Worm (Caenorhabditis elegans): ENCODE measurements around the gene dpy-31.

Gene dpy-31

DNA sequence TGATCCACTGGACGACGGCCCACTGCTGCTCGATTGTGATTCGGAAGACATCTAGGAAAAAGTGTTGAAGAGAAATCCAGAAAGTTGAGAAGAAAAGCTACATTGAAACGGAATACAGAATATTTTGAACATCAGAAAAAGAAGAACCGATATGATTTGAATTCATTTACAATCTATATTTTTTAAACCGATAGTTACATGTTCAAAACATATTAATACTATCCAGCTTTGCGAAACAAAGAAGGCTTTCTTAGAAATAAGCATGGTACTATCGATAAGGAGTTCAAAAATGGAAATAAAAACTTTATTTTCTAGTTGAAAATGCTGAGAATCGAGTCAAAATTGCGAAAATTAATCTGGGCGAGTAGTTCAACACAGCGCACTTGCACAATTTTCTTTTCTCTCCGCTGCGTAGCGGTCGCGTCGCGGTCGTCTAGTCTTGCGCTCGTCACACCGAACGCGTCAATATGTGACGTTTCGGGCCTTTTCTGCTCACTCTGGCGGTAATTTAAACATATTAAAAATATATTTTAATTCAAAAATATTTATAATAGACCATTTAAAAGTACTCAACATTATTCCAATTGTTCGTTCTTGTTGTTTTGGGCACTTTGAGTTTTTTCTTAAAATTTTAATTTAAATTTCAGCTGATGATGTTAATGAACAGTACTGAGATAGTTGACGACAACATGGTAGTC is 39.8 kb upstream of the dpy-31 start, which contains the start of the genes syf-2 and K04G7.1 (continued):
- TF ChIP-seq nhr-90 (tag; optimal IDR thresholded peaks at IDR 0.05; ENCODE audit: poor library complexity) = peak; percentile 80
- peak; percentile 82 for TF ChIP-seq pax-3 (tag; optimal IDR thresholded peaks at IDR 0.05)
- no peak for TF ChIP-seq sup-37 (GFP tag; optimal IDR thresholded peaks at IDR 0.05)
- no peak for TF ChIP-seq vab-15 (tag; optimal IDR thresholded peaks at IDR 0.05)
- TF ChIP-seq nhr-71 (tag; optimal IDR thresholded peaks at IDR 0.05) = peak; percentile 95
- no peak for TF ChIP-seq nhr-12 (tag; optimal IDR thresholded peaks at IDR 0.05)
- TF ChIP-seq pag-3 (tag; optimal IDR thresholded peaks at IDR 0.05; ENCODE audit: borderline replicate concordance, insufficient read depth) = no peak
- peak; percentile 74 for TF ChIP-seq nhr-237 (tag; optimal IDR thresholded peaks at IDR 0.05)
- TF ChIP-seq lin-39 (tag; optimal IDR thresholded peaks at IDR 0.05) = peak; percentile 76
- TF ChIP-seq Y116A8C.19 (tag; optimal IDR thresholded peaks at IDR 0.05; ENCODE audit: borderline replicate concordance) = no peak
- TF ChIP-seq ztf-4 (tag; optimal IDR thresholded peaks at IDR 0.05) = peak; percentile 77
- peak; percentile 86 for TF ChIP-seq mep-1 (tag; optimal IDR thresholded peaks at IDR 0.05)
- peak; percentile 95 for TF ChIP-seq lsy-2 (tag; optimal IDR thresholded peaks at IDR 0.05)
- TF ChIP-seq hlh-17 (GFP tag; optimal IDR thresholded peaks at IDR 0.05; ENCODE audit: borderline replicate concordance) = no peak
- TF ChIP-seq mdl-1 (tag; optimal IDR thresholded peaks at IDR 0.05) = peak in 1 of 2 experiments; percentile 84
- peak; percentile 14 for TF ChIP-seq fkh-4 (tag; optimal IDR thresholded peaks at IDR 0.05; ENCODE audit: borderline replicate concordance)
- peak; percentile 55 to 96 (median 67) for TF ChIP-seq ceh-82 (tag; optimal IDR thresholded peaks at IDR 0.05)
- TF ChIP-seq zip-4 (GFP tag; optimal IDR thresholded peaks at IDR 0.05) = peak; percentile 60
- TF ChIP-seq swsn-7 (tag; optimal IDR thresholded peaks at IDR 0.05) = peak; percentile 87
- peak; percentile 90 to 94 (median 91) for TF ChIP-seq dpl-1 (GFP tag; optimal IDR thresholded peaks at IDR 0.05)
- peak; percentile 88 to 93 for TF ChIP-seq efl-1 (optimal IDR thresholded peaks at IDR 0.05)
- peak; percentile 89 to 99 for TF ChIP-seq efl-1 (GFP tag; optimal IDR thresholded peaks at IDR 0.05 in 1 of 2)
- peak; percentile 92 for TF ChIP-seq snu-23 (GFP tag; optimal IDR thresholded peaks at IDR 0.05)
- TF ChIP-seq rnt-1 (tag; optimal IDR thresholded peaks at IDR 0.05) = peak; percentile 84
- TF ChIP-seq nhr-28 (tag; optimal IDR thresholded peaks at IDR 0.05) = no peak
- TF ChIP-seq skn-1 (tag; optimal IDR thresholded peaks at IDR 0.05) = peak; percentile 93
- peak; percentile 86 for TF ChIP-seq jun-1 (tag; optimal IDR thresholded peaks at IDR 0.05)
- TF ChIP-seq fkh-10 (GFP tag; optimal IDR thresholded peaks at IDR 0.05) = peak; percentile 71
- no peak for TF ChIP-seq unc-30 (tag; optimal IDR thresholded peaks at IDR 0.05)
- peak; percentile 61; the same call in 1 of the 2 replicates for TF ChIP-seq mab-9 (GFP tag; IDR thresholded peaks at IDR 0.05)
- peak; percentile 90 for TF ChIP-seq nhr-20 (tag; optimal IDR thresholded peaks at IDR 0.05)
- TF ChIP-seq efl-3 (GFP tag; optimal IDR thresholded peaks at IDR 0.05) = no peak
- no peak for TF ChIP-seq ceh-63 (GFP tag; optimal IDR thresholded peaks at IDR 0.05)
- TF ChIP-seq lin-15B (tag; optimal IDR thresholded peaks at IDR 0.05) = peak; percentile 99
- peak; percentile 93 for TF ChIP-seq C16A3.4 (tag; optimal IDR thresholded peaks at IDR 0.05)
- TF ChIP-seq aha-1 (tag; optimal IDR thresholded peaks at IDR 0.05) = peak; percentile 72
- TF ChIP-seq sox-4 (tag; optimal IDR thresholded peaks at IDR 0.05) = no peak
- TF ChIP-seq fkh-8 (tag; optimal IDR thresholded peaks at IDR 0.05) = peak; percentile 95
- no peak for TF ChIP-seq pqm-1 (tag; optimal IDR thresholded peaks at IDR 0.05)
- peak; percentile 34 for TF ChIP-seq fos-1 (tag; optimal IDR thresholded peaks at IDR 0.05)
- peak; percentile 91 for TF ChIP-seq tbx-2 (tag; optimal IDR thresholded peaks at IDR 0.05)
- no peak for TF ChIP-seq ces-1 (GFP tag; optimal IDR thresholded peaks at IDR 0.05)
- no peak for TF ChIP-seq ceh-90 (tag; optimal IDR thresholded peaks at IDR 0.05)
- peak; percentile 80 for TF ChIP-seq grh-1 (GFP tag; IDR thresholded peaks at IDR 0.05)
- no peak for TF ChIP-seq C34B4.2 (tag; optimal IDR thresholded peaks at IDR 0.05)
- peak; percentile 60 for TF ChIP-seq F16B12.6 (tag; optimal IDR thresholded peaks at IDR 0.05)
- no peak for TF ChIP-seq nhr-76 (tag; optimal IDR thresholded peaks at IDR 0.05)
- peak; percentile 91 for TF ChIP-seq xbp-1 (tag; optimal IDR thresholded peaks at IDR 0.05)
- peak; percentile 8 for TF ChIP-seq aly-2 (tag; optimal IDR thresholded peaks at IDR 0.05)
- peak; percentile 83 for TF ChIP-seq unc-130 (tag; optimal IDR thresholded peaks at IDR 0.05)
- TF ChIP-seq lin-35 (GFP tag; optimal IDR thresholded peaks at IDR 0.05) = peak; percentile 93 to 96
- TF ChIP-seq blmp-1 (tag; optimal IDR thresholded peaks at IDR 0.05) = peak; percentile 82

All from whole organism, L1 larva.